Worm (Caenorhabditis elegans): ENCODE results near the gene F43C11.6.

The F43C11.6 gene

DNA sequence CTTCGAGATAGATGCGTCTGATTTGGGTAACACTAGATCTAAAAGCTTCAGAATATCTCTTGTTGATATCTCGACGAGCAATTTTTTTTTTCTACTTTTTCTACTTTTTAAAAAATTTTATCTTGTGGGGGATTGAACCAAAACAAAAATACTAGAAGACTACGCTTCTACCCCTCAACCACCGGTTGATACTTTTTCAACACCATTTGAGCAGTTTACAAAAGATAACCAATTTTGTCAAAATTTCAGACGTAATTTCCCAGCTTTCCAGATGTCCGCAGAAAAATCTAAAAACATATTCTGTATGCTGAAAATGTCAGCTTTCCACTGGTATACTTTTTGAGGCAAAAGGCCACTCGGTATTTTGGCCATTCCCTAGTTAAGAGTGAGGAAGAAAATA, 37.7 kb upstream of the F43C11.6 start:
- no peak for TF ChIP-seq elt-2 (tag; optimal IDR thresholded peaks at IDR 0.05)

DNA sequence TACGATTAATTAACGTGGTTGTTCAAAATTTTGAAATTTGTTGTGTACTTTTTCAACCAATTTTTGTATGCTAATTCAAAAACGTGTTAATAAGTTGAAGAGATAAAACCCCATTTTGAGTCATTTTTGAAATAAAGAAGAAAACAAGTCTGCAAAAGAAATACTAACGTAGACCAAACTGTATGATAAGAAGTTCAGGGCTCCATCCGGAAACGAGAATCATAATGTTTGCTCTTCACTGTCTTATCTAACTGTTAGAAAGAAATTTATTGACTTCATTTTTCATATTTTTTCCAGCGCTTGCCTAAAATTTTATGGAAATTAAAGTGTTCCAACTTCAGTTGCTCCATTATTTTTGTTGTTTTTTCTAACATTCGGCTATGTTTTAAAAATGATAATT, 36.7 kb upstream of the F43C11.6 start:
- no peak for TF ChIP-seq snpc-4 (tag; optimal IDR thresholded peaks at IDR 0.05)
- peak; percentile 56 for TF ChIP-seq elt-2 (tag; optimal IDR thresholded peaks at IDR 0.05)
- TF ChIP-seq R02D3.7 (tag; optimal IDR thresholded peaks at IDR 0.05), result no peak
- no peak for TF ChIP-seq nfya-1 (tag; optimal IDR thresholded peaks at IDR 0.05; ENCODE audit: insufficient read depth)
- no peak for TF ChIP-seq mml-1 (tag; optimal IDR thresholded peaks at IDR 0.05)
- no peak for TF ChIP-seq ama-1 (optimal IDR thresholded peaks at IDR 0.05)
- TF ChIP-seq fkh-10 (GFP tag; optimal IDR thresholded peaks at IDR 0.05), result no peak
- peak; percentile 59 for TF ChIP-seq pqm-1 (tag; optimal IDR thresholded peaks at IDR 0.05)
- no peak for TF ChIP-seq nhr-237 (tag; optimal IDR thresholded peaks at IDR 0.05)
- TF ChIP-seq egl-27 (tag; optimal IDR thresholded peaks at IDR 0.05), result no peak

DNA sequence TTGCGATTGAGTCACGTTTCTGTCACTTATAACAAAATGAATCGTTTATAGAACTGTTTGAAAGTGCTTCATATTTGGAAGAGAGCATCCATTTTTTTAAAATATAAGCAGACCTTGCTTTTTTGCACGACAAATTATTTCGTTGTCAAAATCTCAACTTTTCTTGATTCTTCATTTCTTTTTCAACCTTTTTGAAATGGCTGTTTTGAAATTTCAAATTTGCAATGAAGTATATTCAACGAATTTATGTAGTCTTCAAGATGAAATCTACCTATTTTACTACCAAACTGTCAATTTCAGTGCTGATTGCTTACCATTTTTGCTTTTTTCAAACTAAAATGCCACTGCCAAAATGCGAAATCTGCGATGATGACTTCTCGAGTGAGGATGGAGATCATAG, 35.5 kb upstream of the F43C11.6 start, which contains the start of gene B0281.3:
B0281.3 (plus strand) TSS at position 301 of the 400 bp plus-strand sequence.
- TF ChIP-seq nhr-67 (tag; optimal IDR thresholded peaks at IDR 0.05), result no peak
- TF ChIP-seq sea-2 (GFP tag; optimal IDR thresholded peaks at IDR 0.05), result no peak
- TF ChIP-seq ZK546.5 (tag; optimal IDR thresholded peaks at IDR 0.05), result no peak
- no peak for TF ChIP-seq pqm-1 (tag; optimal IDR thresholded peaks at IDR 0.05)
- TF ChIP-seq hmg-11 (tag; optimal IDR thresholded peaks at IDR 0.05), result no peak
- no peak for TF ChIP-seq fkh-10 (GFP tag; optimal IDR thresholded peaks at IDR 0.05)
- no peak for TF ChIP-seq nhr-25 (tag; optimal IDR thresholded peaks at IDR 0.05)
- no peak for TF ChIP-seq skn-1 (tag; optimal IDR thresholded peaks at IDR 0.05)
- no peak for TF ChIP-seq zag-1 (tag; optimal IDR thresholded peaks at IDR 0.05)
- no peak for TF ChIP-seq nhr-237 (tag; optimal IDR thresholded peaks at IDR 0.05)

DNA sequence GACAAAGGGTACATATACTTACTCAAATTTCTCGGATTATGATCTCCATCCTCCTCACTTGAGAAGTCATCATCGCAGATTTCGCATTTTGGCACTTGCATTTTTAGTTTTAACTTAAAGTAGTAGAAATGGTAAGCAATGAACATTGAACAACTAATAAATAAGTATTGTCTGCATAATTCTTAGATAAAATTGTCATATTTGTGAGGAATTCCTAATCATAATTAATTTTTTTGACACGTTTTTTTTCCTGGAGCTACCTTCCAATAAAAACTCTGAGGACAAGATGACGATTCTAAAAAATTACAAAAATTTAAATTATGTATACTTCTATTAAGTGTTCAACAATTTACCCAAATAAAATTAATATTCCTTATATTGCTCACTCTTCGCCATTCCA, 29.5 kb upstream of the F43C11.6 start, which contains the start of the genes trim-21 and B0281.1:
trim-21 (minus strand) TSS at position 101 of the 400 bp plus-strand sequence.
B0281.1 (plus strand) TSS at position 321 of the 400 bp plus-strand sequence.
- TF ChIP-seq ztf-4 (tag; optimal IDR thresholded peaks at IDR 0.05) (no peak), daf-12 (tag; optimal IDR thresholded peaks at IDR 0.05) (no peak), ama-1 (optimal IDR thresholded peaks at IDR 0.05) (no peak), elt-3 (tag; optimal IDR thresholded peaks at IDR 0.05) (no peak), elt-2 (tag; optimal IDR thresholded peaks at IDR 0.05) (no peak), ceh-9 (tag; optimal IDR thresholded peaks at IDR 0.05) (no peak), nhr-12 (tag; optimal IDR thresholded peaks at IDR 0.05) (no peak), sea-2 (GFP tag; optimal IDR thresholded peaks at IDR 0.05) (no peak), jun-1 (tag; optimal IDR thresholded peaks at IDR 0.05) (no peak), nhr-237 (tag; optimal IDR thresholded peaks at IDR 0.05) (no peak), mml-1 (tag; optimal IDR thresholded peaks at IDR 0.05) (no peak), pha-4 (tag; optimal IDR thresholded peaks at IDR 0.05) (no peak), ztf-11 (tag; optimal IDR thresholded peaks at IDR 0.05) (no peak), pqm-1 (tag; optimal IDR thresholded peaks at IDR 0.05) (no peak), nhr-67 (tag; optimal IDR thresholded peaks at IDR 0.05) (no peak), nhr-25 (tag; optimal IDR thresholded peaks at IDR 0.05) (no peak), unc-62 (GFP tag; optimal IDR thresholded peaks at IDR 0.05) (no peak), elt-1 (tag; optimal IDR thresholded peaks at IDR 0.05) (no peak)

DNA sequence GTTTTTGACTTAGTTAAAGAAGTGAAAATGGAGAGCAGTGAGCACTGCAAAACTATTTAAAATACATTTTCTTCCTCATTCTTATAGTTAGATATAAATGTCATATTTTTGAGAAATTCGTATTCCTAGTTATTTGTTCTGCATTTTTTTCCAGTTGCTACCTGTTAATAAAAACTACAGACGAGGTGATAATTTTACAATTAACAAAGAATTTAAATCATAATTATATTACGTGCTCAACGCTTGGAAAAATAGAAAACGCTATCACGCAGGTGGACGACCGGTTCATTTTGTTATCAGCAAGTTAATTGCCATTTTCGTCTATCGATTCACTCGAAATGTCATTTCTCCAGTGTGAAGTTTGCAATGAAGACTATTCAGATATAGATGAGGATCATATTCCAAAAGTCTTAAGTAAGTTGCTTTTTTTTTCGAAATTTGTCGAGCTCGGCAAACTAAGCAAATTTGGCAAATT, 24.3 kb upstream of the F43C11.6 start, which contains the start of the genes ZK1240.5 and ZK1240.9:
ZK1240.5 (minus strand) TSS at position 51 of the 475 bp plus-strand sequence.
ZK1240.9 (plus strand) TSS at position 307 of the 475 bp plus-strand sequence.
- TF ChIP-seq elt-2 (tag; optimal IDR thresholded peaks at IDR 0.05), result peak; percentile 74
- no peak for TF ChIP-seq nfya-1 (tag; optimal IDR thresholded peaks at IDR 0.05; ENCODE audit: insufficient read depth)
- no peak for TF ChIP-seq egl-5 (tag; optimal IDR thresholded peaks at IDR 0.05)

DNA sequence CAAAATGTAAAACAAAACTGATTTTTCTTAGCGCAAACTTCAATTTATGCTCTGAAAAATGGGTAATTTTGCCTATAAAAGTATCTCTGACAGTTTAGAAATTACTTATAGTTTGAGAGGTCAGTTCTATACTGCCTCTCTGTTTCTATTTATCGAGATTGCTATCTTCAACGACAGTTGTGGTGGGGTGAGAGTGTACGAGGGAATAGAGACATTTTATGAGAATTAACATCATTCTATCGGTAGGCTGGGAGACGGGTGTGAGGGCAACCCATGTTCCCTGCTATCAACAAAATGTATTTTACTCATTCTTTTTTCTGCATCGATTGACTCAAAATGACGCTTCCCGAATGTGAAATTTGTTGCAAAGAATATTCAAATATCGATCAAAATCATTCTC, 22.1 kb upstream of the F43C11.6 start, which contains the start of gene ZK1240.3:
ZK1240.3 (plus strand) TSS at position 238 of the 400 bp plus-strand sequence.
- TF ChIP-seq elt-2 (tag; optimal IDR thresholded peaks at IDR 0.05), result peak; percentile 82
- TF ChIP-seq pqm-1 (tag; optimal IDR thresholded peaks at IDR 0.05), result peak; percentile 59
- no peak for TF ChIP-seq mml-1 (tag; optimal IDR thresholded peaks at IDR 0.05)
